Fruit fly (Drosophila melanogaster): Measurements from ENCODE around the gene Xrcc2.

DNA sequence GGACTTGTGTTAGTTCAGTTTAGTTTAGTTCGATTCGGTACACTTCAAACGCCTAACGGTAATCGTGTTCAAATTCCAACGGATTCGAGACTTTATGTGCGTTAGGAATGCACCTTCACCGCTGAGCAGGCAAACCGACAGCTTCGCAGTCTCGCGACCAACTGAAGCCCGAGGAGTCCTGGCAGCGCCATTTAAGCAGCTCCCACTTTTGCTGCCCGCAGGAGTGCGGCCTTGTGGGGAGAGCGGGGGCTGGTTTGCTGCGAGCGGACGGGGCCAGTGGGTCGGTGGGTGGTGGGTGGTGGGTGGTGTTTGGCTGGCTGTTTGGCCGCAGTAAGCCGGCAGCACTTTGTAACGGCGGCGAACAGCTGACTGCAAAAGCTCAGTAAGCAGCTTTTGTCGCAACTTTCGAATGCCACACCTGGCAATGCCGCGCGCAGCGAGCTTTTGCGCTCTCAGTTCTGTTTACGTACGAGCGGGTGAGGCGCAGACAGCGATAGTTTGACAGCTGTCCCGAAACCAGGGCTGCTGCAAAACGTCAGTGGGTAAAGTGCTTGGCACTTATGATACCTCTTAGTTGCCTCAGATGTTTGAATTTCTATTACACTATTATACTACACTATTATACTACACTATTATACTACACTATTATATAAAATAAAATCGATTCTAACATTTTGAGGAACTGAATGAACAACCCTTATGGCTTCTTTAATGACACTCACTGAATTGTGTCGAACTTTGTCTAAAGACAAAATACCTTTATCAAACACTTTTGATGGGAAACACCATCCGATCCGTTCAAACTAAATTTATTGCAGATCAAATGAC is 20.4 kb upstream of the Xrcc2 start, which contains the start of gene CG32547:
- TF ChIP-seq CG15710 (tag; optimal IDR thresholded peaks at IDR 0.05) = no peak
- no peak for TF ChIP-seq CG9948 (tag; optimal IDR thresholded peaks at IDR 0.05)
- TF ChIP-seq CG13204 (GFP tag; optimal IDR thresholded peaks at IDR 0.05) = no peak
- peak; percentile 21 for TF ChIP-seq Pif1A (GFP tag; optimal IDR thresholded peaks at IDR 0.05)
- TF ChIP-seq CG34367 (tag; optimal IDR thresholded peaks at IDR 0.05) = no peak
- no peak for TF ChIP-seq CG12605 (GFP tag; IDR thresholded peaks at IDR 0.05)
- TF ChIP-seq D1 (tag; optimal IDR thresholded peaks at IDR 0.05) = no peak
- peak; percentile 19 for TF ChIP-seq CG8301 (tag; optimal IDR thresholded peaks at IDR 0.05)
- TF ChIP-seq EcR (GFP tag; optimal IDR thresholded peaks at IDR 0.05) = no peak
- peak; percentile 13 for TF ChIP-seq Pif1B (GFP tag; optimal IDR thresholded peaks at IDR 0.05)
- peak; percentile 42; the same call in 2 of the 3 replicates for TF ChIP-seq CG4496 (GFP tag; IDR thresholded peaks at IDR 0.05)
